Worm (Caenorhabditis elegans) whole organism, L4 larva: Measurements from ENCODE around the gene lpr-4.
A peak's percentile ranks its signal among the peaks of the same experiment; 100 is the strongest.

Source experiments
- F10B5.3 ChIP-seq: sonication (generic microtip); optimal IDR thresholded peaks from 2 replicates; lab custom pipeline; 2016; ENCODE audit warnings: mild to moderate bottlenecking, missing genetic modification characterization, missing compliant biosample characterization
- F26F4.8 ChIP-seq: fragments of 200-800 bp; sonication (Bioruptor generic); conservative IDR thresholded peaks from 2 replicates; pipeline ENCODE4 v1.3.6; 2022; ENCODE audit warnings: missing genetic modification characterization, missing compliant biosample characterization
- F49E8.2 ChIP-seq: sonication (generic microtip); optimal IDR thresholded peaks from 2 replicates; lab custom pipeline; 2016; ENCODE audit warnings: missing compliant biosample characterization, mild to moderate bottlenecking, missing genetic modification characterization, borderline replicate concordance
- Y75B8A.6 ChIP-seq: fragments of 200-800 bp; sonication (Bioruptor generic); IDR thresholded peaks from 2 replicates; pipeline ENCODE4 v1.3.6; 2022; ENCODE audit warnings: missing genetic modification reagents, missing genetic modification characterization, missing compliant biosample characterization
- ZK546.5 ChIP-seq, 2 experiments: sonication (generic microtip); optimal IDR thresholded peaks; 2 replicates each; lab custom pipeline; 2017; ENCODE audit warnings: missing biosample characterization in 2 of 2, missing genetic modification characterization in 2 of 2
- aha-1 ChIP-seq: fragments of 150-350 bp; peaks from one replicate; lab custom pipeline; 2014; ENCODE audit warnings: missing biosample characterization, missing genetic modification characterization
- aly-2 ChIP-seq: sonication (generic microtip); optimal IDR thresholded peaks from 2 replicates; lab custom pipeline; 2018; ENCODE audit warnings: missing biosample characterization, missing genetic modification characterization
- arid-1 ChIP-seq: fragments of 200-800 bp; sonication (Bioruptor generic); conservative IDR thresholded peaks from 2 replicates; pipeline ENCODE4 v1.3.6; 2022; ENCODE audit warnings: missing genetic modification reagents, missing genetic modification characterization, missing compliant biosample characterization
- ceh-28 ChIP-seq: fragments of 150-350 bp; optimal IDR thresholded peaks from 2 replicates; lab custom pipeline; 2014; ENCODE audit warnings: missing biosample characterization, missing genetic modification reagents, missing genetic modification characterization
- ceh-44 ChIP-seq: fragments of 200-800 bp; sonication (Bioruptor generic); IDR thresholded peaks from 2 replicates; pipeline ENCODE4 v1.3.6; 2022; ENCODE audit warnings: missing genetic modification reagents, missing genetic modification characterization, missing compliant biosample characterization
- ceh-82 ChIP-seq: sonication (generic microtip); optimal IDR thresholded peaks from 2 replicates; lab custom pipeline; 2017; ENCODE audit warnings: missing biosample characterization, missing genetic modification characterization
- daf-16 ChIP-seq, 3 experiments: sonication (generic microtip); optimal IDR thresholded peaks; 2 replicates each; lab custom pipeline; 2016 to 2017; ENCODE audit warnings: missing genetic modification characterization in 3 of 3, missing genetic modification reagents in 3 of 3, mild to moderate bottlenecking in 2 of 3, missing compliant biosample characterization in 2 of 3, missing biosample characterization in 1 of 3, moderate library complexity in 1 of 3
- daf-8 ChIP-seq: fragments of 200-800 bp; sonication (Bioruptor generic); IDR thresholded peaks from 2 replicates; pipeline ENCODE4 v1.3.6; 2022; ENCODE audit warnings: missing genetic modification characterization, missing compliant biosample characterization
- dmd-9 ChIP-seq: fragments of 200-800 bp; sonication (Bioruptor generic); IDR thresholded peaks from 2 replicates; pipeline ENCODE4 v1.3.6; 2022; ENCODE audit warnings: missing genetic modification reagents, missing genetic modification characterization, missing compliant biosample characterization
- dve-1 ChIP-seq: sonication (generic microtip); optimal IDR thresholded peaks from 2 replicates; lab custom pipeline; 2017; ENCODE audit warnings: antibody characterized with exemption, mild to moderate bottlenecking, missing genetic modification characterization, missing compliant biosample characterization; ENCODE audit not compliant: insufficient read depth
- gei-8 ChIP-seq: fragments of 200-800 bp; sonication (Bioruptor generic); optimal IDR thresholded peaks from 2 replicates; lab custom pipeline; 2018; ENCODE audit warnings: mild to moderate bottlenecking, missing genetic modification characterization, missing compliant biosample characterization
- hmg-1.1 ChIP-seq: fragments of 200-800 bp; sonication (Bioruptor generic); IDR thresholded peaks from 2 replicates; pipeline ENCODE4 v1.3.6; 2022; ENCODE audit warnings: missing genetic modification reagents, missing genetic modification characterization, missing compliant biosample characterization
- lim-7 ChIP-seq: fragments of 200-800 bp; sonication (Bioruptor generic); IDR thresholded peaks from 2 replicates; pipeline ENCODE4 v1.3.6; 2022; ENCODE audit warnings: missing genetic modification characterization, missing compliant biosample characterization
- lin-29 ChIP-seq: fragments of 200-800 bp; sonication (Bioruptor generic); IDR thresholded peaks from 2 replicates; pipeline ENCODE4 v1.3.6; 2022; ENCODE audit warnings: missing genetic modification reagents, missing genetic modification characterization, missing compliant biosample characterization
- mxl-3 ChIP-seq: fragments of 200-800 bp; sonication (Bioruptor generic); optimal IDR thresholded peaks from 2 replicates; lab custom pipeline; 2018; ENCODE audit warnings: mild to moderate bottlenecking, missing genetic modification characterization, missing compliant biosample characterization
- rbr-2 ChIP-seq: sonication (generic microtip); optimal IDR thresholded peaks from 2 replicates; lab custom pipeline; 2016; ENCODE audit warnings: missing genotype, missing genetic modification characterization, missing compliant biosample characterization
- sdz-12 ChIP-seq: fragments of 200-800 bp; sonication (Bioruptor generic); optimal IDR thresholded peaks from 2 replicates; lab custom pipeline; 2018; ENCODE audit warnings: mild to moderate bottlenecking, missing genetic modification characterization, missing compliant biosample characterization
- snpc-1.2 ChIP-seq: fragments of 200-800 bp; sonication (Bioruptor generic); IDR thresholded peaks from 2 replicates; pipeline ENCODE4 v1.3.6; 2022; ENCODE audit warnings: missing genetic modification reagents, missing genetic modification characterization, missing compliant biosample characterization
- tra-1 ChIP-seq: fragments of 200-800 bp; sonication (Bioruptor generic); IDR thresholded peaks from 2 replicates; pipeline ENCODE4 v1.3.6; 2022; ENCODE audit warnings: missing genetic modification reagents, missing genetic modification characterization, missing compliant biosample characterization
- unc-130 ChIP-seq: sonication (generic microtip); optimal IDR thresholded peaks from 2 replicates; lab custom pipeline; 2016; ENCODE audit warnings: missing genetic modification reagents, missing genetic modification characterization, missing compliant biosample characterization
- unc-62 ChIP-seq, 3 experiments: fragments of 150-350 bp in 1 of 3; sonication (generic microtip); optimal IDR thresholded peaks in 2 of 3; peaks in 1 of 3; 1 replicate in 1 of 3; 2 replicates in 2 of 3; lab custom pipeline; 2014 to 2017; ENCODE audit warnings: missing biosample characterization in 3 of 3, missing genetic modification characterization in 3 of 3, missing genetic modification reagents in 3 of 3, missing genotype in 1 of 3
- vab-7 ChIP-seq: fragments of 200-800 bp; sonication (Bioruptor generic); IDR thresholded peaks from 2 replicates; pipeline ENCODE4 v1.3.6; 2022; ENCODE audit warnings: missing genetic modification reagents, missing genetic modification characterization, missing compliant biosample characterization
- ztf-11 ChIP-seq: fragments of 150-350 bp; optimal IDR thresholded peaks from 2 replicates; lab custom pipeline; 2014; ENCODE audit warnings: missing biosample characterization, missing genetic modification characterization
- ztf-7 ChIP-seq: fragments of 150-350 bp; optimal IDR thresholded peaks from 2 replicates; lab custom pipeline; 2014; ENCODE audit warnings: missing biosample characterization, missing genetic modification characterization

Gene lpr-4

ce11 chrX:11068334-11068733 is 3.4 kb downstream of the lpr-4 start, which contains the start of gene apt-9 (continued):
- TF ChIP-seq hmg-1.1 (GFP tag; lab: Robert Waterston, UW) (peak; percentile 64; the same call in 1 of the 2 replicates), aha-1 (tag; lab: Kevin White, UChicago) (no peak)

DNA sequence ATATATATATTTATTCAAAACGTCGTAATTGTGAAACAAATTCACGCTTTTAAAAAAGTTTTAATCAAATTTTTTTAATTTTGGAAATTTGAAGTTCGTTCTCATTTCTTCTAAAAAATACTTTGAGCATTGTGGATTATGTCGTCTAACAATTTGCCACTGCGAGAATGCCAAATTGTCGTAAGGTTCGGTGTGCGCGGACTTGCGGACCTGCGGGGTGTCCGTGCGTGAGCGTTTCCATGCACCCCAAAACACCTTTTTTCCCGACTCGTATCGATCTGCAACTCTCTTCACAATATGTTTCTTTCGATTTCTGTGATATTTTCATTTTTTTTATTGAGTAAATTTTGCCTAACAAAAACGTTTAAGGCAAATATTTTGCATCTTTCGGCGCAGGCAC is 7.8 kb downstream of the lpr-4 start:
- TF ChIP-seq dve-1 (no peak), hmg-1.1 (GFP tag; lab: Robert Waterston, UW) (peak; percentile 32; the same call in 1 of the 2 replicates), daf-16 (GFP tag; optimal IDR thresholded peaks at IDR 0.05; lab: Kevin White, UChicago) (no peak), daf-16 (tag; optimal IDR thresholded peaks at IDR 0.05; lab: Kevin White, UChicago) (peak; percentile 41)

- no peak for TF ChIP-seq tra-1 (GFP tag; lab: Robert Waterston, UW)
- no peak for TF ChIP-seq ceh-28 (tag; lab: Kevin White, UChicago)
- no peak for TF ChIP-seq F10B5.3
- no peak for TF ChIP-seq lin-29 (GFP tag; lab: Robert Waterston, UW)
- TF ChIP-seq F26F4.8 (GFP tag; lab: Robert Waterston, UW), result no peak
- peak; percentile 16 for TF ChIP-seq aha-1 (tag; lab: Kevin White, UChicago)
Observed at ce11 chrX:11073358-11073757, 8.4 kb downstream of the lpr-4 start, which contains the start of gene W04G3.5. TSS of gene W04G3.5 (plus strand) at chrX:11073658.

ce11 chrX:11076491-11076890 is 11.6 kb downstream of the lpr-4 start, which contains the start of gene W04G3.12:
TSS of gene W04G3.12 (minus strand) at chrX:11076801.
- no peak for TF ChIP-seq aha-1 (tag; lab: Kevin White, UChicago)
- TF ChIP-seq unc-62 (GFP tag; optimal IDR thresholded peaks at IDR 0.05 in 1 of 2; lab: Kevin White, UChicago), result peak in 1 of 2 experiments; percentile 94
- TF ChIP-seq unc-62 (tag; optimal IDR thresholded peaks at IDR 0.05; lab: Kevin White, UChicago), result no peak

DNA sequence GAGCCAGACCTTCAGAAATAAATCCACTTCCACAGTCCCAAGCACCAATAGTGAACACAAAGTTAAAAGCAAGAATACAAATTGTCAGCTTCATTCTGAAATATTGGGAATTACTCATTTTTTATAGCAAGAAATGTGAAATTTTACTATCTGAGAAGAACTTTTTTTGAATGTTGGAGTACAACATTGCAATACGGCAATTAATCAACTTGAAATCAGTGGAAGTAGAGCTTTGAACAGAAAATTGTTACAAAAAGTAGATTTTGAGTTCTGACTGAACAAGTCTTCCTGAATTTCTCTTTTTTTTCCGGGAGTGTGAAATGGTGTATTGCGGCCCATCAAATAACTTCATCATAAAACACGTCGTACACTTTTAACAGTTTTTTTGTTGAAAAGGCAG is 13.2 kb downstream of the lpr-4 start, which contains the start of gene W04G3.10:
Gene W04G3.10, minus strand, starts transcription at position 101 of the 400 bp plus-strand sequence.
- TF ChIP-seq F49E8.2 (tag; lab: Kevin White, UChicago) (no peak), aha-1 (tag; lab: Kevin White, UChicago) (peak; percentile 34)

DNA sequence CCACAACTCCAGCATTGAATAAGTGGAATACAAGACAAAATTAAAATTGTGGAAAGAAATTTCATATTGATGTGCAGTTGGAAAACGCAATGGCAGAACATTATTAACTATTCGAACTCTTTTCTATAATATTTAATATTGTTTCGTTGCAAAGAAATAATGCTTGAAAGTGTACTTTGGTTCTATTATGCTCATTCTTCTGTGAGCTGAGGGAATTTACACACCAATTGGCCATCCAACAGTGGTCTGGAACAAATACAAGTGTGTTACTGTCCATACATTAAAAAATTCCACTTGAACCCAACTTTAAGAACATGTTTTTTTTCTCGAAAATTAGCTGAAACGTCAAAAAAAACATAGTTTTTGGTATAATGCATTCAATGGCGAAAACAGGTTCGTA is 14.7 kb downstream of the lpr-4 start, which contains the start of gene W04G3.13:
Gene W04G3.13, minus strand, starts transcription at position 101 of the 400 bp plus-strand sequence.
- TF ChIP-seq ztf-11 (no peak), ztf-7 (tag; lab: Kevin White, UChicago) (no peak), sdz-12 (GFP tag; lab: Kevin White, UChicago) (no peak), snpc-1.2 (GFP tag; lab: Robert Waterston, UW) (no peak), unc-130 (GFP tag; lab: Kevin White, UChicago) (no peak), rbr-2 (tag; lab: Kevin White, UChicago) (no peak), Y75B8A.6 (GFP tag; lab: Robert Waterston, UW) (no peak), vab-7 (GFP tag; lab: Robert Waterston, UW) (no peak), ceh-44 (GFP tag; lab: Robert Waterston, UW) (no peak), dmd-9 (GFP tag; lab: Robert Waterston, UW) (no peak), ZK546.5 (tag; optimal IDR thresholded peaks at IDR 0.05; lab: Kevin White, UChicago) (no peak), aly-2 (no peak), hmg-1.1 (GFP tag; lab: Robert Waterston, UW) (no peak), mxl-3 (GFP tag; lab: Kevin White, UChicago) (no peak), ceh-82 (tag; lab: Kevin White, UChicago) (no peak), daf-8 (no peak), gei-8 (GFP tag; lab: Kevin White, UChicago) (no peak), lim-7 (GFP tag; lab: Robert Waterston, UW) (no peak), arid-1 (no peak)
